Fruit fly (Drosophila melanogaster): ENCODE results near the gene colt.

dm6 chr2L:2804634-2805311, 34.9 kb upstream of the colt start, which contains the start of gene daw:
- no peak for TF ChIP-seq CG14014 (GFP tag; IDR thresholded peaks at IDR 0.05)
- TF ChIP-seq pan (optimal IDR thresholded peaks at IDR 0.05) = no peak
- no peak for TF ChIP-seq pan (GFP tag; optimal IDR thresholded peaks at IDR 0.05 in 1 of 2, IDR thresholded peaks at IDR 0.05 in 1 of 2)
- no peak for TF ChIP-seq CG17385 (GFP tag; optimal IDR thresholded peaks at IDR 0.05)
- TF ChIP-seq D19A (tag; optimal IDR thresholded peaks at IDR 0.05) = no peak
- no peak for TF ChIP-seq CG43689 (GFP tag; IDR thresholded peaks at IDR 0.05)
- no peak for TF ChIP-seq sqz (GFP tag; optimal IDR thresholded peaks at IDR 0.05)
- no peak for TF ChIP-seq Atf-2 (GFP tag; optimal IDR thresholded peaks at IDR 0.05)
- no peak for TF ChIP-seq sens-2 (GFP tag; IDR thresholded peaks at IDR 0.05)
- TF ChIP-seq CG4424 (GFP tag; optimal IDR thresholded peaks at IDR 0.05) = no peak
- no peak for TF ChIP-seq oc (tag; optimal IDR thresholded peaks at IDR 0.05)
- no peak for TF ChIP-seq CG8944 (GFP tag; optimal IDR thresholded peaks at IDR 0.05)
- TF ChIP-seq CG9727 (GFP tag; optimal IDR thresholded peaks at IDR 0.05) = no peak
- TF ChIP-seq bab2 (GFP tag; optimal IDR thresholded peaks at IDR 0.05) = no peak
- TF ChIP-seq usp (GFP tag; optimal IDR thresholded peaks at IDR 0.05) = no peak
